Worm (Caenorhabditis elegans) whole organism, L4 larva: ENCODE measurements around the gene srd-58.

Source experiments
- F26F4.8 ChIP-seq: fragments of 200-800 bp; sonication (Bioruptor generic); conservative IDR thresholded peaks from 2 replicates; pipeline ENCODE4 v1.3.6; 2022; ENCODE audit warnings: missing genetic modification characterization, missing compliant biosample characterization
- T20F7.1 ChIP-seq: fragments of 200-800 bp; sonication (Bioruptor generic); optimal IDR thresholded peaks from 2 replicates; lab custom pipeline; 2018; ENCODE audit warnings: mild to moderate bottlenecking, missing genetic modification characterization, missing compliant biosample characterization
- Y48G9A.11 ChIP-seq: fragments of 200-800 bp; sonication (Bioruptor generic); IDR thresholded peaks from 2 replicates; pipeline ENCODE4 v1.3.6; 2022; ENCODE audit warnings: missing genetic modification reagents, missing genetic modification characterization, missing compliant biosample characterization
- Y75B8A.6 ChIP-seq: fragments of 200-800 bp; sonication (Bioruptor generic); IDR thresholded peaks from 2 replicates; pipeline ENCODE4 v1.3.6; 2022; ENCODE audit warnings: missing genetic modification reagents, missing genetic modification characterization, missing compliant biosample characterization
- ZK337.2 ChIP-seq: fragments of 200-800 bp; sonication (Bioruptor generic); IDR thresholded peaks from 2 replicates; pipeline ENCODE4 v1.3.6; 2022; ENCODE audit warnings: missing genetic modification reagents, missing genetic modification characterization, missing compliant biosample characterization
- aly-2 ChIP-seq: sonication (generic microtip); optimal IDR thresholded peaks from 2 replicates; lab custom pipeline; 2018; ENCODE audit warnings: missing biosample characterization, missing genetic modification characterization
- ama-1 ChIP-seq: fragments of 150-350 bp; optimal IDR thresholded peaks from 2 replicates; lab custom pipeline; 2014; ENCODE audit warnings: inconsistent platforms, mixed read lengths
- attf-4 ChIP-seq: sonication (generic microtip); optimal IDR thresholded peaks from 3 replicates; lab custom pipeline; 2017; ENCODE audit warnings: missing biosample characterization, missing genetic modification characterization
- ceh-62 ChIP-seq: sonication (generic microtip); optimal IDR thresholded peaks from 2 replicates; lab custom pipeline; 2017; ENCODE audit warnings: missing biosample characterization, missing genetic modification characterization
- ceh-82 ChIP-seq: sonication (generic microtip); optimal IDR thresholded peaks from 2 replicates; lab custom pipeline; 2017; ENCODE audit warnings: missing biosample characterization, missing genetic modification characterization
- ces-1 ChIP-seq: fragments of 150-350 bp; sonication (generic microtip); optimal IDR thresholded peaks from 4 replicates; lab custom pipeline; 2014; ENCODE audit warnings: missing biosample characterization, missing genetic modification reagents, missing genetic modification characterization
- ctbp-1 ChIP-seq: fragments of 200-800 bp; sonication (Bioruptor generic); IDR thresholded peaks from 2 replicates; pipeline ENCODE4 v1.3.6; 2022; ENCODE audit warnings: missing genetic modification reagents, missing genetic modification characterization, missing compliant biosample characterization
- daf-8 ChIP-seq: fragments of 200-800 bp; sonication (Bioruptor generic); IDR thresholded peaks from 2 replicates; pipeline ENCODE4 v1.3.6; 2022; ENCODE audit warnings: missing genetic modification characterization, missing compliant biosample characterization
- dmd-6 ChIP-seq: fragments of 200-800 bp; sonication (Bioruptor generic); IDR thresholded peaks from 2 replicates; pipeline ENCODE4 v1.3.6; 2022; ENCODE audit warnings: missing genetic modification reagents, missing genetic modification characterization, missing compliant biosample characterization
- dmd-8 ChIP-seq: fragments of 200-800 bp; sonication (Bioruptor generic); IDR thresholded peaks from 2 replicates; pipeline ENCODE4 v1.3.6; 2022; ENCODE audit warnings: missing genetic modification characterization, missing compliant biosample characterization
- dpl-1 ChIP-seq: fragments of 150-350 bp; optimal IDR thresholded peaks from 2 replicates; lab custom pipeline; 2014; ENCODE audit warnings: missing biosample characterization, missing genetic modification reagents, missing genetic modification characterization
- dve-1 ChIP-seq: sonication (generic microtip); optimal IDR thresholded peaks from 2 replicates; lab custom pipeline; 2017; ENCODE audit warnings: antibody characterized with exemption, mild to moderate bottlenecking, missing genetic modification characterization, missing compliant biosample characterization; ENCODE audit not compliant: insufficient read depth
- egl-27 ChIP-seq: sonication (generic microtip); optimal IDR thresholded peaks from 3 replicates; lab custom pipeline; 2017; ENCODE audit warnings: missing biosample characterization, missing genetic modification reagents, missing genetic modification characterization
- egl-43 ChIP-seq: fragments of 200-800 bp; sonication (Bioruptor generic); IDR thresholded peaks from 2 replicates; pipeline ENCODE4 v1.3.6; 2022; ENCODE audit warnings: missing genetic modification reagents, missing genetic modification characterization, missing compliant biosample characterization
- fos-1 ChIP-seq: fragments of 150-350 bp; optimal IDR thresholded peaks from 2 replicates; lab custom pipeline; 2014; ENCODE audit warnings: missing biosample characterization, missing genetic modification characterization
- gei-8 ChIP-seq: fragments of 200-800 bp; sonication (Bioruptor generic); optimal IDR thresholded peaks from 2 replicates; lab custom pipeline; 2018; ENCODE audit warnings: mild to moderate bottlenecking, missing genetic modification characterization, missing compliant biosample characterization
- lin-1 ChIP-seq: fragments of 200-800 bp; sonication (Bioruptor generic); IDR thresholded peaks from 2 replicates; pipeline ENCODE4 v1.3.6; 2022; ENCODE audit warnings: missing genetic modification reagents, missing genetic modification characterization, missing compliant biosample characterization
- lin-38 ChIP-seq: fragments of 200-800 bp; sonication (Bioruptor generic); IDR thresholded peaks from 2 replicates; pipeline ENCODE4 v1.3.6; 2022; ENCODE audit warnings: missing genetic modification reagents, missing genetic modification characterization, missing compliant biosample characterization
- madf-9 ChIP-seq: fragments of 200-800 bp; sonication (Bioruptor generic); conservative IDR thresholded peaks from 2 replicates; pipeline ENCODE4 v1.3.6; 2022; ENCODE audit warnings: missing genetic modification reagents, missing genetic modification characterization, missing compliant biosample characterization
- mep-1 ChIP-seq: fragments of 150-350 bp; sonication (generic microtip); optimal IDR thresholded peaks from 3 replicates; lab custom pipeline; 2014; ENCODE audit warnings: missing biosample characterization, missing genetic modification characterization
- mes-2 ChIP-seq: sonication (generic microtip); optimal IDR thresholded peaks from 2 replicates; lab custom pipeline; 2016; ENCODE audit warnings: missing genotype, mild to moderate bottlenecking, missing genetic modification characterization, missing compliant biosample characterization; ENCODE audit not compliant: poor library complexity, severe bottlenecking
- mxl-2 ChIP-seq: fragments of 200-800 bp; sonication (Bioruptor generic); conservative IDR thresholded peaks from 2 replicates; pipeline ENCODE4 v1.3.6; 2022; ENCODE audit warnings: missing genetic modification reagents, missing genetic modification characterization, missing compliant biosample characterization
- nhr-10 ChIP-seq: fragments of 150-350 bp; optimal IDR thresholded peaks from 2 replicates; lab custom pipeline; 2014; ENCODE audit warnings: missing biosample characterization, missing genetic modification characterization
- nhr-11 ChIP-seq: fragments of 150-350 bp; optimal IDR thresholded peaks from 2 replicates; lab custom pipeline; 2014; ENCODE audit warnings: missing biosample characterization, missing genetic modification characterization
- nhr-237 ChIP-seq: sonication (generic microtip); optimal IDR thresholded peaks from 2 replicates; lab custom pipeline; 2017; ENCODE audit warnings: missing biosample characterization, missing genetic modification characterization
- nhr-48 ChIP-seq: sonication (generic microtip); optimal IDR thresholded peaks from 2 replicates; lab custom pipeline; 2016; ENCODE audit warnings: mild to moderate bottlenecking, missing genetic modification characterization, missing compliant biosample characterization
- nhr-6 ChIP-seq: fragments of 150-350 bp; optimal IDR thresholded peaks from 2 replicates; lab custom pipeline; 2014; ENCODE audit warnings: missing biosample characterization, missing genetic modification characterization
- nhr-76 ChIP-seq: fragments of 150-350 bp; optimal IDR thresholded peaks from 2 replicates; lab custom pipeline; 2014; ENCODE audit warnings: missing biosample characterization, missing genetic modification characterization
- nhr-77 ChIP-seq: fragments of 150-350 bp; optimal IDR thresholded peaks from 2 replicates; lab custom pipeline; 2014; ENCODE audit warnings: missing biosample characterization, missing genetic modification characterization
- pqm-1 ChIP-seq: sonication (generic microtip); optimal IDR thresholded peaks from 2 replicates; lab custom pipeline; 2017; ENCODE audit warnings: missing biosample characterization, missing genetic modification characterization
- saeg-2 ChIP-seq: fragments of 200-800 bp; sonication (Bioruptor generic); IDR thresholded peaks from 2 replicates; pipeline ENCODE4 v1.3.6; 2022; ENCODE audit warnings: missing genetic modification reagents, missing genetic modification characterization, missing compliant biosample characterization
- sdz-12 ChIP-seq: fragments of 200-800 bp; sonication (Bioruptor generic); optimal IDR thresholded peaks from 2 replicates; lab custom pipeline; 2018; ENCODE audit warnings: mild to moderate bottlenecking, missing genetic modification characterization, missing compliant biosample characterization
- skn-1 ChIP-seq: fragments of 150-350 bp; optimal IDR thresholded peaks from 2 replicates; lab custom pipeline; 2014; ENCODE audit warnings: missing biosample characterization, missing genetic modification characterization
- spr-3 ChIP-seq: fragments of 200-800 bp; sonication (Bioruptor generic); optimal IDR thresholded peaks from 2 replicates; lab custom pipeline; 2018; ENCODE audit warnings: mild to moderate bottlenecking, missing genetic modification characterization, missing compliant biosample characterization
- tag-97 ChIP-seq: fragments of 200-800 bp; sonication (Bioruptor generic); IDR thresholded peaks from 2 replicates; pipeline ENCODE4 v1.3.6; 2022; ENCODE audit warnings: missing genetic modification characterization, missing compliant biosample characterization
- tra-1 ChIP-seq: fragments of 200-800 bp; sonication (Bioruptor generic); IDR thresholded peaks from 2 replicates; pipeline ENCODE4 v1.3.6; 2022; ENCODE audit warnings: missing genetic modification reagents, missing genetic modification characterization, missing compliant biosample characterization
- unc-130 ChIP-seq: sonication (generic microtip); optimal IDR thresholded peaks from 2 replicates; lab custom pipeline; 2016; ENCODE audit warnings: missing genetic modification reagents, missing genetic modification characterization, missing compliant biosample characterization
- unc-62 ChIP-seq, 3 experiments: fragments of 150-350 bp in 1 of 3; sonication (generic microtip); optimal IDR thresholded peaks in 2 of 3; peaks in 1 of 3; 1 replicate in 1 of 3; 2 replicates in 2 of 3; lab custom pipeline; 2014 to 2017; ENCODE audit warnings: missing biosample characterization in 3 of 3, missing genetic modification characterization in 3 of 3, missing genetic modification reagents in 3 of 3, missing genotype in 1 of 3
- zag-1 ChIP-seq: fragments of 150-350 bp; optimal IDR thresholded peaks from 2 replicates; lab custom pipeline; 2014; ENCODE audit warnings: missing biosample characterization, missing genetic modification characterization
- ztf-7 ChIP-seq: fragments of 150-350 bp; optimal IDR thresholded peaks from 2 replicates; lab custom pipeline; 2014; ENCODE audit warnings: missing biosample characterization, missing genetic modification characterization

srd-58 gene

DNA sequence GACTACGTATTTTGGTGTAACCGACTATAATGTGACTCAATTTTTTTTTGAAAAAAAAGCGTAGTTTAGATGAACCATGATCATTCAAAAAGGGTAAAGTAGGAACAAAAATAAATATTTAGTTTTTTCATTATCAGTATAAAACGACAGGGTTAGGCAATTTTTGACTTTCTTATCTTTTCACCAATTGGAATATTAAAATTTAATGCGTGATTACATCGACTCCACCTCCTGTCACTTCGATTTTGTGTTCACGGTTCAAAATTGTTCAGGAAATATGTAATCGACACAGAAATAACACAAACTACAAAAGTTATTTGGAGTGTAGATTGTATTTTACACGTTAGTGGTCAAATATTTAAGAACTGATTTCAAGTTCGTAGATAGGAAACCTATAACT is 38.1 kb downstream of the srd-58 start (continued):
- TF ChIP-seq egl-27 (tag; lab: Kevin White, UChicago) (no peak), unc-130 (GFP tag; lab: Kevin White, UChicago) (no peak), nhr-48 (tag; lab: Kevin White, UChicago) (peak; percentile 12), nhr-76 (tag; lab: Kevin White, UChicago) (no peak), ceh-62 (tag; lab: Kevin White, UChicago) (no peak), spr-3 (GFP tag; lab: Kevin White, UChicago) (no peak)

DNA sequence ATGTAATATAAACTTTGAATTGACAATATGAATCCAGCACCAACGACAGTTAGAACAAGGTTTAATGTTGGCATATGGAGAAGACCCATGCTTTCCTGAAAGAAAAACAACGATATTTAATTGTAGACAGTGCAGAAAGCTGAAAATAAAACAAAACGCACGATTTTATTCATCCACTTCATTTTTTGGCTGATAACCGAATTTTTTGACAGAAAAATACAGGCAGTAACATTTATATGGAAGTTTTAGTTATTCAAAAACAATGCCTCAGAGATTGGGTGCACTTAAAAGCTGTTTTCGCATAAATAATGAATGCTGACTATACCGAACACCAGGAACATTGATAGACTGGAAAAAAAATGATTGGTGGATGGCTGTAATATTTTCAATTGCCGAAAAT is 39.1 kb downstream of the srd-58 start, which contains the start of gene mfsd-13.2:
Gene mfsd-13.2 (minus strand): TSS at position 101 of the 400 bp plus-strand sequence.
- TF ChIP-seq saeg-2 (GFP tag; lab: Robert Waterston, UW): no peak
- TF ChIP-seq unc-62 (GFP tag; optimal IDR thresholded peaks at IDR 0.05 in 1 of 2; lab: Kevin White, UChicago): peak in 1 of 2 experiments; percentile 76
- no peak for TF ChIP-seq unc-62 (tag; optimal IDR thresholded peaks at IDR 0.05; lab: Kevin White, UChicago)
- TF ChIP-seq, all 104 proteins: peak for 1

DNA sequence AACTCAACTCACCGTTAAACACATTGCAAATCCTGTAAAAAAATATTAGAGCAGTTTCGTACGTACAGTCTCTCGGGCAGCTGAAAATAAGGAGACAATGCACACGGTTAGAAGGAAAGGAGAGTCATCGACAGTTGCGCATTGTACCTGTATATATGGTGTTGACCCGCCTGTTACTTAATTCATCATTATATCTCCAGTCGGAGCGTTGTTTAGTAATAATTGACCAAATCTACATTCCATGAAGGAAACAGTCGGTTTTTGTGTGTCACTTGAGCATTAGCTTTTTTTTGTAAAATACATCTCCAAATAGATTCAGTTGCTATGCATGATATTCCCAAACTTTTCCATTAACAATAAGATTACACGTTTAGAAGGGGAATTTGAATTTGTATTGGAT is 43.3 kb downstream of the srd-58 start, which contains the start of gene C27H5.12:
Gene C27H5.12 (minus strand): TSS at position 101 of the 400 bp plus-strand sequence.
- TF ChIP-seq madf-9 (GFP tag; lab: Robert Waterston, UW): no peak
- peak in 1 of 2 experiments; percentile 30 for TF ChIP-seq unc-62 (GFP tag; optimal IDR thresholded peaks at IDR 0.05 in 1 of 2; lab: Kevin White, UChicago)
- no peak for TF ChIP-seq unc-62 (tag; optimal IDR thresholded peaks at IDR 0.05; lab: Kevin White, UChicago)

DNA sequence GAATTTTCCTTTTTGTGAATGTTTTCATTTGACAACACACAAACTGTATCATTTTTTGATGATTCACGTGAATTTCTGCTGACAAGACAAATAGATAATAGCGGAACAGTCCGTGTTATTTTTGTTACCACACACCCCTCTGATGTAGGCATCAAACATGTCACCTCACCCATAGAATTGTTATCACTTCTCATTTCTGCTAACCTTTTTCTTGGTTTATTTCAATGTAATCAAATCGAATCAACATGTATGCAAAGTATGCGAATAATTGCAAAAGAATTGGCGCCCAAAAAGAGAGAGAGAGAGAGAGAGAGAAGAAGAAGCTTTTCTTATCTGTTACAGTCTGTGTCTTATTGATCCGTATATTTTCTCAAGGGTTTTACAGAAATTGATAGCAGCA is 47.4 kb downstream of the srd-58 start:
- peak; percentile 78 for TF ChIP-seq dmd-6 (GFP tag; lab: Robert Waterston, UW)
- TF ChIP-seq egl-43 (GFP tag; lab: Robert Waterston, UW): no peak
- TF ChIP-seq nhr-6 (tag; lab: Kevin White, UChicago): no peak
- TF ChIP-seq dpl-1 (GFP tag; lab: Kevin White, UChicago): no peak
- no peak for TF ChIP-seq skn-1 (tag; lab: Kevin White, UChicago)
- no peak for TF ChIP-seq ctbp-1 (GFP tag; lab: Robert Waterston, UW)
- peak; percentile 79; the same call in 1 of the 2 replicates for TF ChIP-seq mxl-2
- no peak for TF ChIP-seq nhr-11 (tag; lab: Kevin White, UChicago)
- peak; percentile 69 for TF ChIP-seq pqm-1 (tag; lab: Kevin White, UChicago)
- TF ChIP-seq sdz-12 (GFP tag; lab: Kevin White, UChicago): no peak
- TF ChIP-seq dmd-8 (GFP tag; lab: Robert Waterston, UW): no peak
- no peak for TF ChIP-seq ZK337.2
- no peak for TF ChIP-seq Y48G9A.11 (GFP tag; lab: Robert Waterston, UW)
- TF ChIP-seq mes-2 (tag; lab: Kevin White, UChicago): no peak
- TF ChIP-seq nhr-237: no peak
- TF ChIP-seq tag-97 (GFP tag; lab: Robert Waterston, UW): no peak
- TF ChIP-seq ces-1 (GFP tag; lab: Kevin White, UChicago): no peak
- no peak for TF ChIP-seq egl-27 (tag; lab: Kevin White, UChicago)
- no peak for TF ChIP-seq tra-1 (GFP tag; lab: Robert Waterston, UW)
- no peak for TF ChIP-seq madf-9 (GFP tag; lab: Robert Waterston, UW)
- no peak for TF ChIP-seq attf-4
- no peak for TF ChIP-seq daf-8 (GFP tag; lab: Robert Waterston, UW)
- TF ChIP-seq fos-1 (tag; lab: Kevin White, UChicago): no peak
- no peak for TF ChIP-seq ama-1 (lab: Kevin White, UChicago)
- no peak for TF ChIP-seq Y75B8A.6
- no peak for TF ChIP-seq saeg-2 (GFP tag; lab: Robert Waterston, UW)
- peak; percentile 68 for TF ChIP-seq nhr-77 (tag; lab: Kevin White, UChicago)
- TF ChIP-seq mep-1 (tag; lab: Kevin White, UChicago): no peak
- no peak for TF ChIP-seq gei-8 (GFP tag; lab: Kevin White, UChicago)
- TF ChIP-seq lin-38 (GFP tag; lab: Robert Waterston, UW): no peak
- TF ChIP-seq T20F7.1 (GFP tag; lab: Kevin White, UChicago): peak; percentile 11
- no peak for TF ChIP-seq aly-2
- TF ChIP-seq ztf-7 (tag; lab: Kevin White, UChicago): no peak
- TF ChIP-seq zag-1 (tag; lab: Kevin White, UChicago): no peak
- TF ChIP-seq dve-1 (tag; lab: Kevin White, UChicago): peak; percentile 57
- TF ChIP-seq F26F4.8 (GFP tag; lab: Robert Waterston, UW): no peak
- no peak for TF ChIP-seq lin-1 (GFP tag; lab: Robert Waterston, UW)
- no peak for TF ChIP-seq ceh-82 (tag; lab: Kevin White, UChicago)
- TF ChIP-seq ceh-62 (tag; lab: Kevin White, UChicago): no peak
- no peak for TF ChIP-seq nhr-10
